Fruit fly (Drosophila melanogaster): ENCODE measurements around the gene Rpt2.
A peak's percentile ranks its signal among the peaks of the same experiment; 100 is the strongest.

Rpt2 gene

dm6 chr3R:23939921-23940839, 8.8 kb upstream of the Rpt2 start (continued):
- TF ChIP-seq CG4707 (GFP tag; optimal IDR thresholded peaks at IDR 0.05) = peak; percentile 87
- peak; percentile 72 for TF ChIP-seq CG6683 (GFP tag; optimal IDR thresholded peaks at IDR 0.05)
- TF ChIP-seq gro (GFP tag; optimal IDR thresholded peaks at IDR 0.05) = no peak
- TF ChIP-seq sob (GFP tag; IDR thresholded peaks at IDR 0.05) = peak; percentile 87
- TF ChIP-seq CG6813 (GFP tag; optimal IDR thresholded peaks at IDR 0.05) = peak; percentile 95
- TF ChIP-seq MBD-R2 (GFP tag; IDR thresholded peaks at IDR 0.05) = peak; percentile 40; the same call in 1 of the 2 replicates
- peak; percentile 12 for TF ChIP-seq eyg (GFP tag; optimal IDR thresholded peaks at IDR 0.05)
- TF ChIP-seq CG9876 (GFP tag; optimal IDR thresholded peaks at IDR 0.05) = peak; percentile 4
- TF ChIP-seq CG12155 (GFP tag; optimal IDR thresholded peaks at IDR 0.05) = peak; percentile 9
- peak; percentile 27 for TF ChIP-seq CG13624 (GFP tag; optimal IDR thresholded peaks at IDR 0.05)
- no peak for TF ChIP-seq CG11560 (tag; IDR thresholded peaks at IDR 0.05)
- TF ChIP-seq CG1233 (GFP tag; optimal IDR thresholded peaks at IDR 0.05) = peak; percentile 95
- TF ChIP-seq tgo (GFP tag; IDR thresholded peaks at IDR 0.05) = peak; percentile 49; the same call in 2 of the 3 replicates
- peak; percentile 93 for TF ChIP-seq CrebB (tag; optimal IDR thresholded peaks at IDR 0.05)
- TF ChIP-seq CG9609 (GFP tag; optimal IDR thresholded peaks at IDR 0.05) = no peak
- TF ChIP-seq CG7987 (GFP tag; optimal IDR thresholded peaks at IDR 0.05) = peak; percentile 84
- TF ChIP-seq Eip74EF (GFP tag; optimal IDR thresholded peaks at IDR 0.05) = peak in 1 of 2 experiments; percentile 71
- peak; percentile 56 to 57 for TF ChIP-seq dpn (GFP tag; optimal IDR thresholded peaks at IDR 0.05)
- peak; percentile 64 for TF ChIP-seq CG15269 (tag; optimal IDR thresholded peaks at IDR 0.05)
- peak; percentile 82 for TF ChIP-seq CG6254 (GFP tag; optimal IDR thresholded peaks at IDR 0.05)
- TF ChIP-seq h (optimal IDR thresholded peaks at IDR 0.05) = no peak
- TF ChIP-seq abd-A (tag; optimal IDR thresholded peaks at IDR 0.05) = no peak
- no peak for TF ChIP-seq CG7963 (GFP tag; IDR thresholded peaks at IDR 0.05; ENCODE audit: partially characterized antibody)
- peak; percentile 70 for TF ChIP-seq Camta (GFP tag; optimal IDR thresholded peaks at IDR 0.05)
- peak; percentile 73 for TF ChIP-seq ewg (GFP tag; optimal IDR thresholded peaks at IDR 0.05)
- TF ChIP-seq her (GFP tag; optimal IDR thresholded peaks at IDR 0.05) = peak; percentile 20
- TF ChIP-seq rib (GFP tag; IDR thresholded peaks at IDR 0.05) = peak; percentile 71
- peak; percentile 82 for TF ChIP-seq fd3F (GFP tag; optimal IDR thresholded peaks at IDR 0.05)
- no peak for TF ChIP-seq sens-2 (GFP tag; IDR thresholded peaks at IDR 0.05)
- TF ChIP-seq ase (GFP tag; IDR thresholded peaks at IDR 0.05) = peak; percentile 60; the same call in 2 of the 3 replicates
- TF ChIP-seq CG8290 (GFP tag; optimal IDR thresholded peaks at IDR 0.05) = peak; percentile 51
- peak; percentile 90 to 94 for TF ChIP-seq CG8290 (tag; optimal IDR thresholded peaks at IDR 0.05)
- TF ChIP-seq Fer1 (GFP tag; optimal IDR thresholded peaks at IDR 0.05) = peak; percentile 84
- TF ChIP-seq CG13296 (GFP tag; optimal IDR thresholded peaks at IDR 0.05) = peak; percentile 91
- no peak for TF ChIP-seq ato (GFP tag; IDR thresholded peaks at IDR 0.05; ENCODE audit: partially characterized antibody)
- TF ChIP-seq CG16813 (GFP tag; IDR thresholded peaks at IDR 0.05; ENCODE audit: partially characterized antibody) = no peak
- peak; percentile 76 for TF ChIP-seq CG8281 (tag; optimal IDR thresholded peaks at IDR 0.05)
- TF ChIP-seq bab2 (GFP tag; optimal IDR thresholded peaks at IDR 0.05) = peak; percentile 84
- TF ChIP-seq CG33213 (GFP tag; optimal IDR thresholded peaks at IDR 0.05) = peak; percentile 66
- peak; percentile 54 for TF ChIP-seq CG2120 (GFP tag; optimal IDR thresholded peaks at IDR 0.05)
- TF ChIP-seq CG14710 (tag; optimal IDR thresholded peaks at IDR 0.05) = peak; percentile 86
- peak; percentile 74 for TF ChIP-seq CG4424 (GFP tag; optimal IDR thresholded peaks at IDR 0.05)
- TF ChIP-seq MTF-1 (GFP tag; optimal IDR thresholded peaks at IDR 0.05; ENCODE audit: borderline replicate concordance) = peak; percentile 93
- TF ChIP-seq Bdp1 (GFP tag; optimal IDR thresholded peaks at IDR 0.05) = peak; percentile 72
- TF ChIP-seq C15 (GFP tag; IDR thresholded peaks at IDR 0.05) = peak; percentile 62; the same call in 1 of the 3 replicates
- TF ChIP-seq CG9215 (GFP tag; IDR thresholded peaks at IDR 0.05) = no peak
- TF ChIP-seq CG2129 (GFP tag; IDR thresholded peaks at IDR 0.05; ENCODE audit: partially characterized antibody) = no peak
- no peak for TF ChIP-seq sna (GFP tag; IDR thresholded peaks at IDR 0.05; ENCODE audit: partially characterized antibody)

Data from whole organism, embryonic.